Worm (Caenorhabditis elegans): ENCODE results near the gene F09C6.13.

- TF ChIP-seq lir-1 (GFP tag; conservative IDR thresholded peaks at IDR 0.05): no peak
- no peak for TF ChIP-seq xnd-1 (tag; optimal IDR thresholded peaks at IDR 0.05)
- no peak for TF ChIP-seq akir-1 (GFP tag; optimal IDR thresholded peaks at IDR 0.05)
- TF ChIP-seq nhr-80 (tag; optimal IDR thresholded peaks at IDR 0.05): no peak
- no peak for TF ChIP-seq F33H1.4 (GFP tag; IDR thresholded peaks at IDR 0.05)
- no peak for TF ChIP-seq B0261.1 (tag; optimal IDR thresholded peaks at IDR 0.05)
- no peak for TF ChIP-seq tbp1 (GFP tag; optimal IDR thresholded peaks at IDR 0.05)
Observed at ce11 chrV:16911934-16912333, 27.1 kb downstream of the F09C6.13 start, which contains the start of gene nhr-116.
